Fruit fly (Drosophila melanogaster) whole organism, embryonic: ENCODE measurements around the gene Rab9D.

ENCODE experiments used
- CG10462 ChIP-seq: fragments of 200-800 bp; sonication (Bioruptor generic); optimal IDR thresholded peaks from 2 replicates; lab custom pipeline; 2016; ENCODE audit warnings: missing biosample characterization, missing genetic modification characterization
- CG11247 ChIP-seq: fragments of 200-800 bp; sonication (Bioruptor generic); IDR thresholded peaks from 2 replicates; pipeline ENCODE4 v1.3.6; 2022; ENCODE audit warnings: missing biosample characterization, missing genetic modification characterization
- CG11723 ChIP-seq: fragments of 200-800 bp; sonication (Bioruptor generic); optimal IDR thresholded peaks from 2 replicates; lab custom pipeline; 2017; ENCODE audit warnings: missing biosample characterization, mild to moderate bottlenecking, missing genetic modification characterization
- CG12104 ChIP-seq: fragments of 200-800 bp; sonication (Bioruptor generic); optimal IDR thresholded peaks from 3 replicates; lab custom pipeline; 2016; ENCODE audit warnings: missing biosample characterization, missing genetic modification characterization
- CG12155 ChIP-seq: fragments of 200-800 bp; sonication (Bioruptor generic); optimal IDR thresholded peaks from 3 replicates; lab custom pipeline; 2016; ENCODE audit warnings: missing biosample characterization, missing genetic modification characterization
- CG12659 ChIP-seq: fragments of 200-800 bp; sonication (Bioruptor generic); optimal IDR thresholded peaks from 3 replicates; lab custom pipeline; 2017; ENCODE audit warnings: mild to moderate bottlenecking, missing biosample characterization, missing genetic modification reagents, missing genetic modification characterization
- CG13123 ChIP-seq: fragments of 200-800 bp; sonication (Bioruptor generic); optimal IDR thresholded peaks from 2 replicates; lab custom pipeline; 2016; ENCODE audit warnings: missing biosample characterization, missing genetic modification characterization
- CG16815 ChIP-seq: fragments of 200-800 bp; sonication (Bioruptor generic); optimal IDR thresholded peaks from 3 replicates; lab custom pipeline; 2017; ENCODE audit warnings: missing biosample characterization, mild to moderate bottlenecking, missing genetic modification characterization
- CG17186 ChIP-seq: fragments of 200-800 bp; sonication (Bioruptor generic); optimal IDR thresholded peaks from 3 replicates; lab custom pipeline; 2017; ENCODE audit warnings: missing biosample characterization, missing genetic modification reagents, missing genetic modification characterization
- CG17568 ChIP-seq: fragments of 200-800 bp; sonication (Bioruptor generic); optimal IDR thresholded peaks from 2 replicates; lab custom pipeline; 2018; ENCODE audit warnings: missing biosample characterization, mild to moderate bottlenecking, missing genetic modification characterization, moderate library complexity
- CG17802 ChIP-seq: fragments of 200-800 bp; sonication (Bioruptor generic); optimal IDR thresholded peaks from 2 replicates; lab custom pipeline; 2018; ENCODE audit warnings: missing biosample characterization, mild to moderate bottlenecking, missing genetic modification characterization, moderate library complexity
- CG3726 ChIP-seq: fragments of 200-800 bp; sonication (Bioruptor generic); IDR thresholded peaks from 3 replicates; pipeline ENCODE4, ENCODE4 v1.3.6; 2022; ENCODE audit warnings: missing biosample characterization, missing genetic modification characterization
- CG4360 ChIP-seq: fragments of 200-800 bp; sonication (Bioruptor generic); IDR thresholded peaks from 2 replicates; pipeline ENCODE4 v1.3.6; 2022; ENCODE audit warnings: missing biosample characterization, missing genetic modification characterization
- CG6175 ChIP-seq: fragments of 200-800 bp; sonication (Bioruptor generic); IDR thresholded peaks from 3 replicates; pipeline ENCODE4 v1.3.6; 2022; ENCODE audit warnings: missing biosample characterization, missing genetic modification characterization
- CG6791 ChIP-seq: fragments of 200-800 bp; sonication (Bioruptor generic); IDR thresholded peaks from 3 replicates; pipeline ENCODE4 v1.3.6; 2022; ENCODE audit warnings: missing biosample characterization, missing genetic modification characterization; ENCODE audit not compliant: partially characterized antibody
- CG7963 ChIP-seq: fragments of 200-800 bp; sonication (Bioruptor generic); IDR thresholded peaks from 3 replicates; pipeline ENCODE4 v1.3.6; 2022; ENCODE audit warnings: missing biosample characterization, missing genetic modification characterization; ENCODE audit not compliant: partially characterized antibody
- CG8290 ChIP-seq, 3 experiments: fragments of 200-800 bp; sonication (Bioruptor generic); optimal IDR thresholded peaks; 2 replicates each; lab custom pipeline; 2016 to 2019; ENCODE audit warnings: missing biosample characterization in 3 of 3, missing genetic modification characterization in 3 of 3, mild to moderate bottlenecking in 2 of 3, moderate library complexity in 1 of 3
- CG8765 ChIP-seq: fragments of 200-800 bp; sonication (Bioruptor generic); IDR thresholded peaks from 2 replicates; pipeline ENCODE4 v1.3.6; 2022; ENCODE audit warnings: missing biosample characterization, missing genetic modification characterization
- CoRest ChIP-seq: fragments of 200-800 bp; sonication (Bioruptor generic); optimal IDR thresholded peaks from 3 replicates; lab custom pipeline; 2018; ENCODE audit warnings: missing biosample characterization, mild to moderate bottlenecking, missing genetic modification characterization, moderate library complexity
- HLH3B ChIP-seq: fragments of 200-800 bp; sonication (Bioruptor generic); IDR thresholded peaks from 2 replicates; pipeline ENCODE4 v1.3.6; 2022; ENCODE audit warnings: missing biosample characterization, missing genetic modification characterization
- HLHmδ ChIP-seq: fragments of 200-800 bp; sonication (Bioruptor generic); optimal IDR thresholded peaks from 2 replicates; lab custom pipeline; 2018; ENCODE audit warnings: missing biosample characterization, mild to moderate bottlenecking, missing genetic modification characterization, moderate library complexity
- Hand ChIP-seq: fragments of 200-800 bp; sonication (Bioruptor generic); optimal IDR thresholded peaks from 2 replicates; lab custom pipeline; 2017; ENCODE audit warnings: mild to moderate bottlenecking, missing biosample characterization, missing genetic modification reagents, missing genetic modification characterization
- Hmr ChIP-seq: fragments of 200-800 bp; sonication (Bioruptor generic); optimal IDR thresholded peaks from 3 replicates; lab custom pipeline; 2017; ENCODE audit warnings: mild to moderate bottlenecking, missing biosample characterization, missing genetic modification reagents, missing genetic modification characterization
- Hr51 ChIP-seq, 2 experiments: fragments of 200-800 bp; sonication (Bioruptor generic); optimal IDR thresholded peaks; 2 replicates in 1 of 2; 3 replicates in 1 of 2; lab custom pipeline; 2016 to 2018; ENCODE audit warnings: missing biosample characterization in 2 of 2, missing genetic modification characterization in 2 of 2, mild to moderate bottlenecking in 1 of 2, moderate library complexity in 1 of 2
- MESR4 ChIP-seq: fragments of 200-800 bp; sonication (Bioruptor generic); optimal IDR thresholded peaks from 2 replicates; lab custom pipeline; 2018; ENCODE audit warnings: missing biosample characterization, mild to moderate bottlenecking, missing genetic modification characterization, moderate library complexity
- Med ChIP-seq: fragments of 200-800 bp; sonication (Bioruptor generic); peaks from one replicate; lab custom pipeline; 2016; ENCODE audit warnings: missing biosample characterization, missing genetic modification characterization, mild to moderate bottlenecking, inconsistent platforms, moderate library complexity
- Nf-YC ChIP-seq: fragments of 200-800 bp; optimal IDR thresholded peaks from 3 replicates; lab custom pipeline; 2019; ENCODE audit warnings: missing biosample characterization, mild to moderate bottlenecking, missing genetic modification characterization, moderate library complexity
- Sry-δ ChIP-seq: fragments of 200-800 bp; sonication (Bioruptor generic); optimal IDR thresholded peaks from 2 replicates; lab custom pipeline; 2016; ENCODE audit warnings: missing biosample characterization, missing genetic modification characterization
- Ssrp ChIP-seq: fragments of 200-800 bp; sonication (Bioruptor generic); optimal IDR thresholded peaks from 2 replicates; lab custom pipeline; 2018; ENCODE audit warnings: missing biosample characterization, mild to moderate bottlenecking, missing genetic modification characterization, moderate library complexity
- Trl ChIP-seq, 3 experiments: fragments of >200 bp in 2 of 3; fragments of 200-800 bp in 1 of 3; sonication (Bioruptor generic) in 1 of 3; optimal IDR thresholded peaks; 2 replicates in 1 of 3; 3 replicates in 2 of 3; lab custom pipeline; 2016 to 2017; ENCODE audit warnings: missing biosample characterization in 1 of 3, missing genetic modification characterization in 1 of 3
- ara ChIP-seq: fragments of 200-800 bp; sonication (Bioruptor generic); IDR thresholded peaks from 2 replicates; pipeline ENCODE4 v1.3.6; 2022; ENCODE audit warnings: missing biosample characterization, missing genetic modification characterization
- chm ChIP-seq: fragments of 200-800 bp; sonication (Bioruptor generic); IDR thresholded peaks from 2 replicates; pipeline ENCODE4 v1.3.6; 2022; ENCODE audit warnings: missing biosample characterization, missing genetic modification characterization
- da ChIP-seq: fragments of 200-800 bp; sonication (Bioruptor generic); optimal IDR thresholded peaks from 2 replicates; lab custom pipeline; 2016; ENCODE audit warnings: missing biosample characterization, missing genetic modification characterization
- dati ChIP-seq: fragments of 200-800 bp; sonication (Bioruptor generic); IDR thresholded peaks from 2 replicates; pipeline ENCODE4 v1.3.6; 2022; ENCODE audit warnings: missing biosample characterization, missing genetic modification characterization
- dysf ChIP-seq: fragments of 200-800 bp; sonication (Bioruptor generic); IDR thresholded peaks from 3 replicates; pipeline ENCODE4 v1.3.6; 2022; ENCODE audit warnings: missing biosample characterization, missing genetic modification characterization
- en ChIP-seq: fragments of 200-800 bp; sonication (Bioruptor generic); optimal IDR thresholded peaks from 2 replicates; lab custom pipeline; 2016; ENCODE audit warnings: missing biosample characterization, missing genetic modification characterization
- gem ChIP-seq: fragments of 200-800 bp; sonication (Bioruptor generic); optimal IDR thresholded peaks from 2 replicates; lab custom pipeline; 2019; ENCODE audit warnings: missing biosample characterization, mild to moderate bottlenecking, missing genetic modification characterization, moderate library complexity
- gfzf ChIP-seq: fragments of 200-800 bp; sonication (Bioruptor generic); optimal IDR thresholded peaks from 2 replicates; lab custom pipeline; 2016; ENCODE audit warnings: missing biosample characterization, mild to moderate bottlenecking, missing genetic modification characterization, moderate library complexity
- grn ChIP-seq: fragments of 200-800 bp; sonication (Bioruptor generic); optimal IDR thresholded peaks from 3 replicates; lab custom pipeline; 2017; ENCODE audit warnings: missing biosample characterization, missing genetic modification characterization
- ind ChIP-seq: fragments of 200-800 bp; sonication (Bioruptor generic); optimal IDR thresholded peaks from 3 replicates; lab custom pipeline; 2016; ENCODE audit warnings: missing biosample characterization, missing genetic modification characterization
- jing ChIP-seq: fragments of 200-800 bp; sonication (Bioruptor generic); optimal IDR thresholded peaks from 2 replicates; lab custom pipeline; 2018; ENCODE audit warnings: missing biosample characterization, mild to moderate bottlenecking, missing genetic modification characterization
- jumu ChIP-seq: fragments of 200-800 bp; sonication (Bioruptor generic); optimal IDR thresholded peaks from 3 replicates; lab custom pipeline; 2016; ENCODE audit warnings: missing biosample characterization, missing genetic modification characterization
- mirr ChIP-seq: fragments of 200-800 bp; sonication (Bioruptor generic); optimal IDR thresholded peaks from 3 replicates; lab custom pipeline; 2018; ENCODE audit warnings: missing biosample characterization, mild to moderate bottlenecking, missing genetic modification characterization
- nom ChIP-seq: fragments of 200-800 bp; sonication (Bioruptor generic); optimal IDR thresholded peaks from 2 replicates; lab custom pipeline; 2017; ENCODE audit warnings: missing biosample characterization, missing genetic modification characterization, mild to moderate bottlenecking, moderate library complexity, missing genetic modification reagents
- scrt ChIP-seq: fragments of 200-800 bp; sonication (Bioruptor generic); optimal IDR thresholded peaks from 2 replicates; lab custom pipeline; 2018; ENCODE audit warnings: missing biosample characterization, mild to moderate bottlenecking, missing genetic modification characterization, moderate library complexity
- shn ChIP-seq: fragments of 200-800 bp; sonication (Bioruptor generic); optimal IDR thresholded peaks from 3 replicates; lab custom pipeline; 2016; ENCODE audit warnings: missing biosample characterization, missing genetic modification characterization
- slp2 ChIP-seq: fragments of 200-800 bp; sonication (Bioruptor generic); optimal IDR thresholded peaks from 2 replicates; lab custom pipeline; 2016; ENCODE audit warnings: missing biosample characterization, missing genetic modification characterization
- stc ChIP-seq: fragments of 200-800 bp; sonication (Bioruptor generic); IDR thresholded peaks from 2 replicates; pipeline ENCODE4 v1.3.6; 2022; ENCODE audit warnings: missing biosample characterization, missing genetic modification characterization
- tup ChIP-seq: fragments of 200-800 bp; sonication (Bioruptor generic); optimal IDR thresholded peaks from 2 replicates; lab custom pipeline; 2016; ENCODE audit warnings: missing biosample characterization, mild to moderate bottlenecking, missing genetic modification characterization, moderate library complexity
- vnd ChIP-seq: fragments of 200-800 bp; sonication (Bioruptor generic); IDR thresholded peaks from 3 replicates; pipeline ENCODE4 v1.3.6; 2022; ENCODE audit warnings: missing biosample characterization, missing genetic modification characterization; ENCODE audit not compliant: partially characterized antibody

Rab9D gene

DNA sequence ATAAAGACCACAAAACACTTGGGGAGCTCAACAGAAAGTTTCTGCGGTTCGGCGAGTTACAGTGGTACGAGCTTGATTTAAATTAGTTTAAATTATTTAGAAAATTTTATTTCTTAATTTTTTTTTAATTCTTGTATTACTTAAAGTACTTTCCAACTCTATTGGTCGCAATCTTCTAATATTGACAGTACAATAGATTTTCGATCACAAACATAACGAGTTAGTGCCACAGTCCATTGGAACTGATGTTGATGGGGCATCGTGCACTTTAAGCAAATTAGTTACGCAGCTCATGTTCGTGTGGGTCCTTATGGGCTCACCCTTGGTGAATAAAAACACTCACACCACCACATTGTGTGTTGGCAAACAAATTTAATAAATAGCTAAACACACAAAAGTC lies 15.3 kb upstream of the Rab9D start (continued):
- TF ChIP-seq CG4360 (GFP tag; lab: Robert Waterston, UW) (no peak), Med (GFP tag; lab: Kevin White, UChicago) (peak; percentile 81), stc (GFP tag; lab: Robert Waterston, UW) (peak; percentile 51; the same call in 1 of the 2 replicates), ind (GFP tag; lab: Kevin White, UChicago) (peak; percentile 55), Hand (GFP tag; lab: Kevin White, UChicago) (peak; percentile 64), tup (no peak), chm (no peak; the same call in 1 of the 2 replicates), vnd (0 out of 3 replicates have a peak, but pooled peaks have one; percentile 25), scrt (GFP tag; lab: Kevin White, UChicago) (peak; percentile 9), CG3726 (GFP tag; lab: Robert Waterston, UW) (no peak), CG17802 (tag; lab: Kevin White, UChicago) (no peak), HLHmδ (GFP tag; lab: Kevin White, UChicago) (no peak), Trl (optimal IDR thresholded peaks at IDR 0.05; lab: Kevin White, UChicago) (no peak), Trl (GFP tag; optimal IDR thresholded peaks at IDR 0.05; lab: Kevin White, UChicago) (no peak), CG8290 (GFP tag; optimal IDR thresholded peaks at IDR 0.05; lab: Kevin White, UChicago) (no peak), CG8290 (tag; optimal IDR thresholded peaks at IDR 0.05; lab: Kevin White, UChicago) (no peak), CG11723 (GFP tag; lab: Kevin White, UChicago) (no peak), ara (GFP tag; lab: Robert Waterston, UW) (0 out of 2 replicates have a peak, but pooled peaks have one; percentile 39), CG6791 (GFP tag; lab: Robert Waterston, UW) (no peak), en (GFP tag; lab: Kevin White, UChicago) (no peak), Hr51 (GFP tag; optimal IDR thresholded peaks at IDR 0.05; lab: Kevin White, UChicago) (peak in 1 of 2 experiments; percentile 75), Ssrp (tag; lab: Kevin White, UChicago) (peak; percentile 39), CG10462 (GFP tag; lab: Kevin White, UChicago) (no peak), shn (no peak), grn (GFP tag; lab: Kevin White, UChicago) (no peak), slp2 (GFP tag; lab: Kevin White, UChicago) (no peak), jing (GFP tag; lab: Kevin White, UChicago) (no peak), CG6175 (no peak), da (GFP tag; lab: Kevin White, UChicago) (no peak), CG16815 (GFP tag; lab: Kevin White, UChicago) (no peak), CoRest (tag; lab: Kevin White, UChicago) (peak; percentile 40), jumu (GFP tag; lab: Kevin White, UChicago) (no peak), gfzf (GFP tag; lab: Kevin White, UChicago) (no peak), dysf (GFP tag; lab: Robert Waterston, UW) (peak; percentile 73), CG7963 (GFP tag; lab: Robert Waterston, UW) (no peak), CG13123 (GFP tag; lab: Kevin White, UChicago) (no peak), CG8765 (GFP tag; lab: Robert Waterston, UW) (no peak), Hmr (GFP tag; lab: Kevin White, UChicago) (peak; percentile 67), CG12155 (peak; percentile 20), mirr (GFP tag; lab: Kevin White, UChicago) (no peak), Sry-δ (no peak), CG11247 (GFP tag; lab: Robert Waterston, UW) (peak; percentile 48), Nf-YC (tag; lab: Kevin White, UChicago) (no peak), nom (GFP tag; lab: Kevin White, UChicago) (no peak), CG17186 (GFP tag; lab: Kevin White, UChicago) (no peak), CG12104 (GFP tag; lab: Kevin White, UChicago) (no peak), CG17568 (GFP tag; lab: Kevin White, UChicago) (no peak), CG12659 (GFP tag; lab: Kevin White, UChicago) (peak; percentile 45), MESR4 (GFP tag; lab: Kevin White, UChicago) (no peak), gem (peak; percentile 77), dati (no peak), HLH3B (GFP tag; lab: Robert Waterston, UW) (peak; percentile 76)
